Fruit fly (Drosophila melanogaster): ENCODE measurements around the gene Lcp65Af.

Gene Lcp65Af

DNA sequence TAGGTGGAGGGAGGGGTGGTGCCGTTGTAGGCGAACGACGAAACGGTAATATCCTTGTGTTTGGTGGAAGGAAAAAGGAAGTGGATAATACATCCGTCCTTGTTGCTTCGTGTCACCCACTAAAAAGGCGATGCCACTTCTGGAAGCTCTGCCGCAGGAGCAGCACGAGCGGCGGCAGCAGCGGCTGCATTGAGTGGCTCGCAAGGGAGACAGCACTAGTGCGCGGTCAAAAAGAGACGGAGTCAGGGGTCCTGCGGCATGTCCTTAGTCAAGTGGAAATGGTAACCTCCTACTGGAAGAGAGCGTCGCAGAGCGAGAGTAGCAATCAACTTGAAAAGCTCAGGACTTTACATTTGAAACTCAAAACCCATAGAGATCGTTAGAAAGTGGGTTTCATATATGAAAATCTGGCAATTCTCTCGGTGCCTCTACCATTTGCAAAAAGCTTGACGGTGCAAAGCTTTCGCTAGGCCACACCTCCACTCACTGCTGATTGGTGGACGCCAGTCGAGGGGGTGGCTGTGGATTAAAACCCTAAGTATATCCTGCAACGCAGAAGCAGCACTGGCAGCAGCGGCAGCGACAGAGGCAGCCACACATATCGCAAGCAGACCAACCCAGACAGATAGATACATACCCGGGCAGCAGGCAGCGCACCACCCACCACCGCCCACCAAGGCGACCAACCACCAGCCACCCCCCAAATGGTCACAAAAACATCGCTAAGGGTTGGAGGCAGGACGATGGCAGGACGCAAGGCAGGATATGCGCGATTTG, 25.7 kb downstream of the Lcp65Af start:
- TF ChIP-seq gl (tag; optimal IDR thresholded peaks at IDR 0.05) (no peak), EcR (GFP tag; optimal IDR thresholded peaks at IDR 0.05) (no peak), CG10348 (GFP tag; IDR thresholded peaks at IDR 0.05) (no peak), Ets98B (GFP tag; IDR thresholded peaks at IDR 0.05) (no peak), CG15710 (tag; optimal IDR thresholded peaks at IDR 0.05) (no peak), rn (GFP tag; IDR thresholded peaks at IDR 0.05) (no peak)

DNA sequence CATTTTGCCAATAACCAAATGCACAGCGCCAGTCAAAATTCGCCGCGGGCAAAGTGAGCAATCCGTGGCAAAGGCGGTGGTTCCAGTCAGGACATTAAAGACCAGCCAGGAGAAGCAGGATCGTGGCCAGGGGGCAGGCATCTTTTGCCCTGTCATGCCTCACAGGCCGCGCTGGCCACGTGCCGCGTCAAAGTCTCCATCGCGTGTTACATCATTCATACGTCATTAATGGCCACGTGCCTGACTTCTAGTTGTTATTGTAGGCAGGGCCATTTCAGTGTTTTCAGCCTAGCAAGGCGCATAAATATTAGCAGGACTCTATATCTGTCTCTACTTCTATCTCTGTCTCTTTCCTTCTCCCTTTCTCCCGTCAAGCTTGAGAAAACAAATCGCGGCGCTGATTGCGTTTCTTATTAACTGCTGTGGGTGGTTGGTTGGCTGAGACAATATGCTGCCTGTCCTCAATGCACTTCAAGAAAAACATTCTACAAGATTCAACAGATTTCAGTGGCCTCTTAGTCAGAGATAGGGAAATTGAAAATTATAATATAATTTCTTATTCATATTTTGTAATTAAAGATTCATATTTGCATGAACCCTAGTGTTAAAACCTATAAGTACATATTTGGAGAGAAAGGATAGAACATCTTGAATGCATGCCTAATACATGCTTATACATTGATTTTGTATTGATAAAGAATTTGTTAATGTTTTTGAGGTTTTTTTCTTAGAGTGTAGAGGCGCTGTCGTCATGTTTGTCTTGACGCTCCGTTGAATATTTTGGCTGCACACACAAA, 28.1 kb downstream of the Lcp65Af start:
- TF ChIP-seq CG34367 (tag; optimal IDR thresholded peaks at IDR 0.05) (no peak), CG12605 (GFP tag; IDR thresholded peaks at IDR 0.05) (no peak), CG8301 (tag; optimal IDR thresholded peaks at IDR 0.05) (no peak)

DNA sequence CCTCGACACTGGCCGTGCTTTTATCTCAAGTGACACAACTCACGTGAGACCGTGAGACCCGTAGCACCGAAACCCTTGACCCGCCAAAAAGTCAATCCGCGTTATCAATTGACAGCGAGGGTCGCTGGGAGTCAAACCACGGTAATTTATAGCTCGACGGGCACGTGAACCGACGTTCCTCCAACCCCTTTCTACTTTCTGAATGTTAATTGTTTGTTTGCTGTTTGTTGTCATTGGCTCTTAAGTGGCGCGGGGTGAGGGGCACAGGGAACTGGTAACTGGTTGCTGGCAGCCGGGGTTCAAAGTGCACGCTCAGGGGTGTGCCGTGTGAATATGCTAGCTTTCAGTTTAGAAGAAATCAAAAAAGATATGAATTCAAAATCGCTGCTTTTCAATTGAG, 29.9 kb downstream of the Lcp65Af start:
- TF ChIP-seq rn (GFP tag; IDR thresholded peaks at IDR 0.05) (no peak), CG4496 (GFP tag; IDR thresholded peaks at IDR 0.05) (no peak), CG15710 (tag; optimal IDR thresholded peaks at IDR 0.05) (no peak), fd96Ca (GFP tag; IDR thresholded peaks at IDR 0.05) (no peak), CG8301 (tag; optimal IDR thresholded peaks at IDR 0.05) (no peak), CG13204 (GFP tag; optimal IDR thresholded peaks at IDR 0.05) (no peak), Snoo (tag; optimal IDR thresholded peaks at IDR 0.05) (no peak), CG8159 (tag; optimal IDR thresholded peaks at IDR 0.05) (no peak), CG34367 (tag; optimal IDR thresholded peaks at IDR 0.05) (no peak), D1 (tag; optimal IDR thresholded peaks at IDR 0.05) (no peak), CG17806 (tag; optimal IDR thresholded peaks at IDR 0.05) (no peak)

DNA sequence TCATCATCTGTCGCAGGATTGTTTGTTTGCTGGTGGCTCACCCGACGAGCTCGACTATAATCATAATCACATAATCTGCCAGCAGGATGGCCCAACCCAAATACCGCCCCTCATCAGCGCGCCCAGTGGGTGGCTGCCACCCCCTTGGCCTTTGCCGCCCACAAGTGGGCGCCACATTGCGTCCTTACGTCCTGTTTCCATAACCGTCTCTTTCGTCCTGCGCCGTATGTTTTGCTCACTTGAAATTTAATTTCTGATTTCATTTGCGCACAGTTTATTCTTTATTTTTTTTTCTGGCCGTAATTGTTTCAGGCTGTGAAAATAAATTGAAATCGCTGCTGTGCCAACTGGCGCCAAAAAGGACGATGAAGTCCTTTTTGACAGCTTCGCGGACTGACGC, 31.2 kb downstream of the Lcp65Af start:
- TF ChIP-seq CG9948 (tag; optimal IDR thresholded peaks at IDR 0.05) (no peak), fd96Ca (GFP tag; IDR thresholded peaks at IDR 0.05) (no peak), CG12605 (GFP tag; IDR thresholded peaks at IDR 0.05) (no peak), D1 (tag; optimal IDR thresholded peaks at IDR 0.05) (no peak), EcR (GFP tag; optimal IDR thresholded peaks at IDR 0.05) (no peak)

DNA sequence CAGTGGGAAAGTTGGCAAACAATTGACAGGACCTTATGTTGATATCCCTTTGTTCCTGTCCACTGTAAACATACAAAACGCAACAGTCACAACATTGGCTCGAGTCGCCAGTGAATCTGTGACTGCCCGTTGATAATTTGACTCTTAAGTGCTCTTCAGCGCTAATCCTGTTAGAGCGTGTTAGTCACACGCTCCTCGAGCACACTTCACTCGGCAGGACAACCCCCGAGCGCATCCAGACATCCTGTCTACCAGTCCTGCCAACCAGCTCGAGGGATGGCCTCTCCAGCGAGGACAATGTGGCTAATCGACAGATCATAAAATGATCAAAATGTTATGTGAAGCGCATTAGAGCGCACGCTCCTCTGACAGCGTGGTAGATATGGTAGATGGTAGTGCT, 32.0 kb downstream of the Lcp65Af start:
- TF ChIP-seq CG17806 (tag; optimal IDR thresholded peaks at IDR 0.05) = no peak

DNA sequence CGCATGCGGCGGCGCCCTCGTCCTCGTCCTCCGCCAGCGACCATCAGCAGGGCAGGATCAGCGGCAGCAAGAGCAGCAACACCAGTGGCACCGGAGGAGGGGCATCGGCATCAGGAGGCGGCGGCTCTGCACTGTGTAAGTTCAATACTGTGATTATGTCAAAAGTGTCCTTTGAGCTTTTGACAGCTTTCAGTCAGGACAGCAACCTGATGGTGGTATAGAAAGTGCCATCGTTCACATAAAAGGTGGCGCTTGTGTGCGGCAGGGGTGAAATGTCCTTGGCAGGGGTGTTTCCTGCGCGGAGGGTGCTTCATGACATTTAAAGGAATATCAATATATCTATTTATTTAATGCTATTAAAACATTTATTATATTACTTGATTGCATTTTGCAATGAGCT, 32.9 kb downstream of the Lcp65Af start:
- TF ChIP-seq CG8301 (tag; optimal IDR thresholded peaks at IDR 0.05) (no peak), Pif1A (GFP tag; optimal IDR thresholded peaks at IDR 0.05) (no peak), EcR (GFP tag; optimal IDR thresholded peaks at IDR 0.05) (no peak)

DNA sequence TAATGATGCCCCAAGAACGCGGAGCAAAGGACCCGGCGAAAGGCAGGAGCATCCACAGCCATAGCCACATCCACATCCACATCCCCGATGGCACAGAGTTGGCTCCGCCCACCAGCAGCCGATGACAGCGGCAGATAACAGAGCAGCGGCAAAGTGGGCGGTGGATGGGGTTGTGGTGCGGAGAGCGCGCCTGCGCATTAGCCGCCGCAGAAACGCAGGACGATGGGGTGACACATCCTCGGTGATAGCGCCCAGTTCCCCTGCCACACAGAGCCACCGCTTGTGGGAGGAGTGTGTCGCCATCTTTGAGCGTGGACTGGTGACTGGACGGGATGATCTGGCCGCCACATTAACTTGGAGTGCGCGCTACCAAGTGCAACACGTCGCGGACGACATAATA, 39.3 kb downstream of the Lcp65Af start, which contains the start of gene Ets65A:
Gene Ets65A (plus strand): TSS at position 348 of the 400 bp plus-strand sequence.
- TF ChIP-seq D1 (tag; optimal IDR thresholded peaks at IDR 0.05) = no peak
- TF ChIP-seq CG34367 (tag; optimal IDR thresholded peaks at IDR 0.05) = no peak
- no peak for TF ChIP-seq CG9948 (tag; optimal IDR thresholded peaks at IDR 0.05)
- TF ChIP-seq CG10348 (GFP tag; IDR thresholded peaks at IDR 0.05) = no peak
- no peak for TF ChIP-seq Pif1B (GFP tag; optimal IDR thresholded peaks at IDR 0.05)
- no peak for TF ChIP-seq gl (tag; optimal IDR thresholded peaks at IDR 0.05)
- no peak for TF ChIP-seq Pif1A (GFP tag; optimal IDR thresholded peaks at IDR 0.05)
- TF ChIP-seq EcR (GFP tag; optimal IDR thresholded peaks at IDR 0.05) = no peak
- no peak for TF ChIP-seq CG8159 (tag; optimal IDR thresholded peaks at IDR 0.05)
- TF ChIP-seq fd96Ca (GFP tag; IDR thresholded peaks at IDR 0.05) = no peak

DNA sequence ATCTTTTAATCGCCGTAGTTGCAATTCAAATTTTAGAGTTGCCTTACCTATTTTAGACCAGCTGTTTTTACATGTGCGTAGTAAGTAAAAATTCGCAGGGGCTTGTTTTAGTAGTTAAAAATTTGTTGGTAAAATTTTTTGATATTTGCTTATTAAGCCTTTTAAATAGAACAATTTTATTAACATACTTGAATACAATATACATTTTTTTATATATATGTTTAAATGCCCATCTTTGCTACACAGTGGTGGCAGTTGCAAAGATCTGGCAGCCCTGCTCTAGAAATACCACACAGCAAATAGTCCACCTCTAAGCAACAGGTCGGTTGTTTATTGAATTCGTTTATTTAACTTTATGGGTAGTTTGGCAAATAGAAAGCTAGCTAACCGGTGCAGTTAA, 41.9 kb downstream of the Lcp65Af start, which contains the start of the genes CG10467 and loj:
Gene CG10467 (minus strand): TSS at position 51 of the 400 bp plus-strand sequence.
Gene loj (plus strand): TSS at position 291 of the 400 bp plus-strand sequence.
- TF ChIP-seq Ets98B (GFP tag; IDR thresholded peaks at IDR 0.05) (peak; percentile 88), EcR (GFP tag; optimal IDR thresholded peaks at IDR 0.05) (no peak), CG8301 (tag; optimal IDR thresholded peaks at IDR 0.05) (peak; percentile 82), Pif1A (GFP tag; optimal IDR thresholded peaks at IDR 0.05) (peak; percentile 74), fd96Ca (GFP tag; IDR thresholded peaks at IDR 0.05) (peak; percentile 87), CG4496 (GFP tag; IDR thresholded peaks at IDR 0.05) (peak; percentile 96), gl (tag; optimal IDR thresholded peaks at IDR 0.05) (peak; percentile 37), Pif1B (GFP tag; optimal IDR thresholded peaks at IDR 0.05) (peak; percentile 72), Snoo (tag; optimal IDR thresholded peaks at IDR 0.05) (peak; percentile 86), CG12605 (GFP tag; IDR thresholded peaks at IDR 0.05) (peak; percentile 81), D1 (tag; optimal IDR thresholded peaks at IDR 0.05) (peak; percentile 78), CG10348 (GFP tag; IDR thresholded peaks at IDR 0.05) (peak; percentile 87), CG14655 (GFP tag; optimal IDR thresholded peaks at IDR 0.05) (peak; percentile 88), rn (GFP tag; IDR thresholded peaks at IDR 0.05) (peak; percentile 95), CG17806 (tag; optimal IDR thresholded peaks at IDR 0.05) (peak; percentile 94), CG8159 (tag; optimal IDR thresholded peaks at IDR 0.05) (peak; percentile 91), CG13204 (GFP tag; optimal IDR thresholded peaks at IDR 0.05) (no peak), CG15710 (tag; optimal IDR thresholded peaks at IDR 0.05) (peak; percentile 88), CG34367 (tag; optimal IDR thresholded peaks at IDR 0.05) (peak; percentile 85), CG32121 (GFP tag; IDR thresholded peaks at IDR 0.05) (peak; percentile 86), CG9948 (tag; optimal IDR thresholded peaks at IDR 0.05) (peak; percentile 94)

Data from whole organism, pupa.